Fruit fly (Drosophila melanogaster) whole organism, embryonic: ENCODE data around the gene Snx21.

Source experiments
- Abd-B ChIP-seq: fragments of 200-800 bp; sonication (Bioruptor generic); optimal IDR thresholded peaks from 2 replicates; lab custom pipeline; 2018; ENCODE audit warnings: missing biosample characterization, mild to moderate bottlenecking, missing genetic modification characterization, moderate library complexity
- Atf6 ChIP-seq: fragments of 200-800 bp; sonication (Bioruptor generic); IDR thresholded peaks from 2 replicates; pipeline ENCODE4 v1.3.6; 2022; ENCODE audit warnings: missing biosample characterization, missing genetic modification characterization
- CG10462 ChIP-seq: fragments of 200-800 bp; sonication (Bioruptor generic); optimal IDR thresholded peaks from 2 replicates; lab custom pipeline; 2016; ENCODE audit warnings: missing biosample characterization, missing genetic modification characterization
- CG11247 ChIP-seq: fragments of 200-800 bp; sonication (Bioruptor generic); IDR thresholded peaks from 2 replicates; pipeline ENCODE4 v1.3.6; 2022; ENCODE audit warnings: missing biosample characterization, missing genetic modification characterization
- CG12236 ChIP-seq: fragments of 200-800 bp; sonication (Bioruptor generic); optimal IDR thresholded peaks from 2 replicates; lab custom pipeline; 2016; ENCODE audit warnings: missing biosample characterization, missing genetic modification characterization
- CG13296 ChIP-seq: fragments of 200-800 bp; sonication (Bioruptor generic); optimal IDR thresholded peaks from 3 replicates; lab custom pipeline; 2018; ENCODE audit warnings: missing biosample characterization, mild to moderate bottlenecking, missing genetic modification characterization
- CG14050 ChIP-seq: fragments of 200-800 bp; sonication (Bioruptor generic); IDR thresholded peaks from 3 replicates; pipeline ENCODE4 v1.3.6; 2022; ENCODE audit warnings: missing biosample characterization, missing genetic modification characterization
- CG15073 ChIP-seq: fragments of 200-800 bp; sonication (Bioruptor generic); optimal IDR thresholded peaks from 2 replicates; lab custom pipeline; 2016; ENCODE audit warnings: missing biosample characterization, missing genetic modification characterization
- CG1529 ChIP-seq: fragments of 200-800 bp; sonication (Bioruptor generic); optimal IDR thresholded peaks from 3 replicates; lab custom pipeline; 2018; ENCODE audit warnings: missing biosample characterization, missing genetic modification characterization
- CG17568 ChIP-seq: fragments of 200-800 bp; sonication (Bioruptor generic); optimal IDR thresholded peaks from 2 replicates; lab custom pipeline; 2018; ENCODE audit warnings: missing biosample characterization, mild to moderate bottlenecking, missing genetic modification characterization, moderate library complexity
- CG2712 ChIP-seq: fragments of 200-800 bp; optimal IDR thresholded peaks from 3 replicates; lab custom pipeline; 2019; ENCODE audit warnings: missing biosample characterization, mild to moderate bottlenecking, missing genetic modification characterization, moderate library complexity
- CG2889 ChIP-seq: fragments of 200-800 bp; sonication (Bioruptor generic); IDR thresholded peaks from 3 replicates; pipeline ENCODE4 v1.3.6; 2022; ENCODE audit warnings: missing biosample characterization, missing genetic modification characterization
- CG3407 ChIP-seq: fragments of 200-800 bp; sonication (Bioruptor generic); optimal IDR thresholded peaks from 2 replicates; lab custom pipeline; 2018; ENCODE audit warnings: missing biosample characterization, mild to moderate bottlenecking, missing genetic modification characterization
- CG3726 ChIP-seq: fragments of 200-800 bp; sonication (Bioruptor generic); IDR thresholded peaks from 3 replicates; pipeline ENCODE4, ENCODE4 v1.3.6; 2022; ENCODE audit warnings: missing biosample characterization, missing genetic modification characterization
- CG4424 ChIP-seq: fragments of 200-800 bp; sonication (Bioruptor generic); optimal IDR thresholded peaks from 3 replicates; lab custom pipeline; 2016; ENCODE audit warnings: missing biosample characterization, missing genetic modification characterization
- CG6654 ChIP-seq: fragments of 200-800 bp; sonication (Bioruptor generic); optimal IDR thresholded peaks from 2 replicates; lab custom pipeline; 2017; ENCODE audit warnings: missing biosample characterization, mild to moderate bottlenecking, missing genetic modification characterization
- CG6683 ChIP-seq: fragments of 200-800 bp; sonication (Bioruptor generic); optimal IDR thresholded peaks from 2 replicates; lab custom pipeline; 2017; ENCODE audit warnings: missing biosample characterization, mild to moderate bottlenecking, missing genetic modification characterization, missing genetic modification reagents
- CG7357 ChIP-seq: fragments of 200-800 bp; sonication (Bioruptor generic); IDR thresholded peaks from 3 replicates; pipeline ENCODE4 v1.3.6; 2022; ENCODE audit warnings: missing biosample characterization, missing genetic modification characterization
- CG7745 ChIP-seq: fragments of 200-800 bp; sonication (Bioruptor generic); optimal IDR thresholded peaks from 2 replicates; lab custom pipeline; 2018; ENCODE audit warnings: missing biosample characterization, mild to moderate bottlenecking, missing genetic modification characterization, moderate library complexity
- CG8478 ChIP-seq: fragments of >200 bp; optimal IDR thresholded peaks from 2 replicates; lab custom pipeline; 2018
- CG9817 ChIP-seq: fragments of 200-800 bp; sonication (Bioruptor generic); optimal IDR thresholded peaks from 2 replicates; lab custom pipeline; 2018; ENCODE audit warnings: missing biosample characterization, mild to moderate bottlenecking, missing genetic modification characterization, moderate library complexity
- D ChIP-seq, 2 experiments: fragments of 200-800 bp in 1 of 2; fragments of >200 bp in 1 of 2; sonication (Bioruptor generic) in 1 of 2; optimal IDR thresholded peaks; 2 replicates in 1 of 2; 3 replicates in 1 of 2; lab custom pipeline; 2017; ENCODE audit warnings: mild to moderate bottlenecking in 1 of 2, missing biosample characterization in 1 of 2, missing genetic modification characterization in 1 of 2, missing genetic modification reagents in 1 of 2
- Dip2 ChIP-seq: fragments of 200-800 bp; sonication (Bioruptor generic); IDR thresholded peaks from 2 replicates; pipeline ENCODE4 v1.3.6; 2022; ENCODE audit warnings: missing biosample characterization, missing genetic modification characterization
- Hmx ChIP-seq: fragments of 200-800 bp; sonication (Bioruptor generic); optimal IDR thresholded peaks from 2 replicates; lab custom pipeline; 2016; ENCODE audit warnings: missing biosample characterization, missing genetic modification characterization
- Hr51 ChIP-seq, 2 experiments: fragments of 200-800 bp; sonication (Bioruptor generic); optimal IDR thresholded peaks; 2 replicates in 1 of 2; 3 replicates in 1 of 2; lab custom pipeline; 2016 to 2018; ENCODE audit warnings: missing biosample characterization in 2 of 2, missing genetic modification characterization in 2 of 2, mild to moderate bottlenecking in 1 of 2, moderate library complexity in 1 of 2
- Kr ChIP-seq: fragments of 200-800 bp; sonication (Bioruptor generic); optimal IDR thresholded peaks from 2 replicates; lab custom pipeline; 2017; ENCODE audit warnings: missing biosample characterization, mild to moderate bottlenecking, missing genetic modification characterization
- Lhr ChIP-seq: fragments of 200-800 bp; sonication (Bioruptor generic); optimal IDR thresholded peaks from 3 replicates; lab custom pipeline; 2017; ENCODE audit warnings: mild to moderate bottlenecking, missing biosample characterization, missing genetic modification reagents, missing genetic modification characterization
- Sry-β ChIP-seq: fragments of 200-800 bp; sonication (Bioruptor generic); optimal IDR thresholded peaks from 2 replicates; lab custom pipeline; 2018; ENCODE audit warnings: missing biosample characterization, mild to moderate bottlenecking, missing genetic modification characterization, moderate library complexity
- Sry-δ ChIP-seq: fragments of 200-800 bp; sonication (Bioruptor generic); optimal IDR thresholded peaks from 2 replicates; lab custom pipeline; 2016; ENCODE audit warnings: missing biosample characterization, missing genetic modification characterization
- Taf1 ChIP-seq: fragments of 200-800 bp; sonication (Bioruptor generic); IDR thresholded peaks from 2 replicates; pipeline ENCODE4 v1.3.6; 2022; ENCODE audit warnings: missing biosample characterization, missing genetic modification characterization
- Trl ChIP-seq, 3 experiments: fragments of >200 bp in 2 of 3; fragments of 200-800 bp in 1 of 3; sonication (Bioruptor generic) in 1 of 3; optimal IDR thresholded peaks; 2 replicates in 1 of 3; 3 replicates in 2 of 3; lab custom pipeline; 2016 to 2017; ENCODE audit warnings: missing biosample characterization in 1 of 3, missing genetic modification characterization in 1 of 3
- Xrp1 ChIP-seq: fragments of 200-800 bp; sonication (Bioruptor generic); IDR thresholded peaks from 2 replicates; pipeline ENCODE4 v1.3.6; 2022; ENCODE audit warnings: missing biosample characterization, missing genetic modification characterization
- ac ChIP-seq: fragments of 200-800 bp; sonication (Bioruptor generic); optimal IDR thresholded peaks from 3 replicates; lab custom pipeline; 2017; ENCODE audit warnings: missing biosample characterization, mild to moderate bottlenecking, missing genetic modification characterization
- ase ChIP-seq: fragments of 200-800 bp; sonication (Bioruptor generic); IDR thresholded peaks from 3 replicates; pipeline ENCODE4 v1.3.6; 2022; ENCODE audit warnings: missing biosample characterization, missing genetic modification characterization
- az2 ChIP-seq: fragments of 200-800 bp; sonication (Bioruptor generic); optimal IDR thresholded peaks from 3 replicates; lab custom pipeline; 2016; ENCODE audit warnings: missing biosample characterization, missing genetic modification characterization
- chinmo ChIP-seq: fragments of 200-800 bp; sonication (Bioruptor generic); IDR thresholded peaks from 4 replicates; pipeline ENCODE4 v1.3.6; 2022; ENCODE audit warnings: missing biosample characterization, missing genetic modification characterization; ENCODE audit not compliant: partially characterized antibody
- crp ChIP-seq, 2 experiments: fragments of 200-800 bp; sonication (Bioruptor generic); optimal IDR thresholded peaks; 2 replicates in 1 of 2; 3 replicates in 1 of 2; lab custom pipeline; 2017; ENCODE audit warnings: missing biosample characterization in 2 of 2, missing genetic modification characterization in 2 of 2, mild to moderate bottlenecking in 1 of 2, moderate library complexity in 1 of 2
- eyg ChIP-seq: fragments of 200-800 bp; sonication (Bioruptor generic); optimal IDR thresholded peaks from 3 replicates; lab custom pipeline; 2016; ENCODE audit warnings: missing biosample characterization, missing genetic modification characterization
- knrl ChIP-seq: fragments of 200-800 bp; sonication (Bioruptor generic); IDR thresholded peaks from 3 replicates; pipeline ENCODE4 v1.3.6; 2022; ENCODE audit warnings: missing biosample characterization, missing genetic modification characterization; ENCODE audit not compliant: partially characterized antibody
- maf-S ChIP-seq: fragments of 200-800 bp; sonication (Bioruptor generic); optimal IDR thresholded peaks from 2 replicates; lab custom pipeline; 2016; ENCODE audit warnings: missing biosample characterization, missing genetic modification characterization
- nau ChIP-seq: fragments of 200-800 bp; sonication (Bioruptor generic); optimal IDR thresholded peaks from 3 replicates; lab custom pipeline; 2017; ENCODE audit warnings: missing biosample characterization, mild to moderate bottlenecking, missing genetic modification characterization, missing genetic modification reagents
- nmo ChIP-seq: fragments of 200-800 bp; sonication (Bioruptor generic); optimal IDR thresholded peaks from 2 replicates; lab custom pipeline; 2018; ENCODE audit warnings: missing biosample characterization, mild to moderate bottlenecking, missing genetic modification characterization, moderate library complexity
- pfk ChIP-seq: fragments of 200-800 bp; sonication (Bioruptor generic); optimal IDR thresholded peaks from 2 replicates; lab custom pipeline; 2018; ENCODE audit warnings: missing biosample characterization, mild to moderate bottlenecking, missing genetic modification characterization, moderate library complexity
- ranshi ChIP-seq: fragments of 200-800 bp; sonication (Bioruptor generic); IDR thresholded peaks from 2 replicates; pipeline ENCODE4 v1.3.6; 2022; ENCODE audit warnings: missing biosample characterization, missing genetic modification characterization
- rib ChIP-seq: fragments of 200-800 bp; sonication (Bioruptor generic); IDR thresholded peaks from 2 replicates; pipeline ENCODE4 v1.3.6; 2022; ENCODE audit warnings: missing biosample characterization, missing genetic modification characterization
- run ChIP-seq: fragments of 200-800 bp; sonication (Bioruptor generic); optimal IDR thresholded peaks from 3 replicates; lab custom pipeline; 2018; ENCODE audit warnings: missing biosample characterization, mild to moderate bottlenecking, missing genetic modification characterization
- slp2 ChIP-seq: fragments of 200-800 bp; sonication (Bioruptor generic); optimal IDR thresholded peaks from 2 replicates; lab custom pipeline; 2016; ENCODE audit warnings: missing biosample characterization, missing genetic modification characterization
- tx ChIP-seq: fragments of 200-800 bp; sonication (Bioruptor generic); optimal IDR thresholded peaks from 2 replicates; lab custom pipeline; 2016; ENCODE audit warnings: missing biosample characterization, missing genetic modification characterization
- yki ChIP-seq: fragments of >200 bp; optimal IDR thresholded peaks from 3 replicates; lab custom pipeline; 2018

Snx21 gene

dm6 chr2L:2748480-2749143, 16.9 kb downstream of the Snx21 start (continued):
- TF ChIP-seq CG12236 (GFP tag; lab: Kevin White, UChicago) (peak; percentile 33), D (optimal IDR thresholded peaks at IDR 0.05; lab: Kevin White, UChicago) (no peak), D (GFP tag; optimal IDR thresholded peaks at IDR 0.05; lab: Kevin White, UChicago) (peak; percentile 61), tx (peak; percentile 70), CG4424 (GFP tag; lab: Kevin White, UChicago) (peak; percentile 89), Hr51 (GFP tag; optimal IDR thresholded peaks at IDR 0.05; lab: Kevin White, UChicago) (peak; percentile 89 to 91), CG15073 (GFP tag; lab: Kevin White, UChicago) (no peak), Hmx (GFP tag; lab: Kevin White, UChicago) (no peak), Taf1 (GFP tag; lab: Robert Waterston, UW) (peak; percentile 59), ac (GFP tag; lab: Kevin White, UChicago) (no peak), knrl (GFP tag; lab: Robert Waterston, UW) (peak; percentile 39; the same call in 2 of the 3 replicates), az2 (GFP tag; lab: Kevin White, UChicago) (peak; percentile 86), chinmo (GFP tag; lab: Robert Waterston, UW) (0 out of 4 replicates have a peak, but pooled peaks have one; percentile 1), CG3726 (GFP tag; lab: Robert Waterston, UW) (peak; percentile 68; the same call in 2 of the 3 replicates), maf-S (GFP tag; lab: Kevin White, UChicago) (peak; percentile 85), CG13296 (GFP tag; lab: Kevin White, UChicago) (peak; percentile 89), yki (lab: Kevin White, UChicago) (no peak), Abd-B (peak; percentile 79), Lhr (GFP tag; lab: Kevin White, UChicago) (peak; percentile 78), CG9817 (tag; lab: Kevin White, UChicago) (peak; percentile 89), CG10462 (GFP tag; lab: Kevin White, UChicago) (peak; percentile 70), CG2889 (peak; percentile 59; the same call in 1 of the 3 replicates), crp (GFP tag; optimal IDR thresholded peaks at IDR 0.05; lab: Kevin White, UChicago) (peak in 1 of 2 experiments; percentile 64), Dip2 (GFP tag; lab: Robert Waterston, UW) (no peak), CG2712 (tag; lab: Kevin White, UChicago) (peak; percentile 91), Xrp1 (GFP tag; lab: Robert Waterston, UW) (peak; percentile 89), CG6683 (GFP tag; lab: Kevin White, UChicago) (peak; percentile 61), CG1529 (GFP tag; lab: Kevin White, UChicago) (peak; percentile 55), CG17568 (no peak), nmo (GFP tag; lab: Kevin White, UChicago) (peak; percentile 91), CG7357 (GFP tag; lab: Robert Waterston, UW) (peak; percentile 72), pfk (GFP tag; lab: Kevin White, UChicago) (peak; percentile 60), CG6654 (GFP tag; lab: Kevin White, UChicago) (peak; percentile 56), CG11247 (peak; percentile 90), slp2 (peak; percentile 53), Sry-δ (peak; percentile 63), CG3407 (GFP tag; lab: Kevin White, UChicago) (peak; percentile 59), nau (no peak), CG8478 (no peak), CG7745 (no peak), Sry-β (GFP tag; lab: Kevin White, UChicago) (peak; percentile 68), CG14050 (GFP tag; lab: Robert Waterston, UW) (peak; percentile 75; the same call in 2 of the 3 replicates), ranshi (GFP tag; lab: Robert Waterston, UW) (peak; percentile 83), ase (peak; percentile 80), rib (GFP tag; lab: Robert Waterston, UW) (peak; percentile 82), Trl (optimal IDR thresholded peaks at IDR 0.05; lab: Kevin White, UChicago) (no peak), Trl (GFP tag; optimal IDR thresholded peaks at IDR 0.05; lab: Kevin White, UChicago) (peak; percentile 81), Atf6 (GFP tag; lab: Robert Waterston, UW) (peak; percentile 81), Kr (no peak), eyg (GFP tag; lab: Kevin White, UChicago) (peak; percentile 47), run (peak; percentile 67)
